Fruit fly (Drosophila melanogaster) Kc167 (cell line): ENCODE measurements around the gene CG11737.

Experiments
- Myc ChIP-seq: fragments of >200 bp; optimal IDR thresholded peaks from 2 replicates; lab custom pipeline; 2017; ENCODE audit warnings: missing external identifiers
- Sin3A ChIP-seq: fragments of >200 bp; optimal IDR thresholded peaks from 2 replicates; lab custom pipeline; 2018; ENCODE audit warnings: missing external identifiers
- h ChIP-seq: fragments of >200 bp; optimal IDR thresholded peaks from 3 replicates; lab custom pipeline; 2018; ENCODE audit warnings: missing external identifiers
- insv ChIP-seq: fragments of >200 bp; optimal IDR thresholded peaks from 3 replicates; lab custom pipeline; 2018; ENCODE audit warnings: missing external identifiers
- psq ChIP-seq: fragments of >200 bp; optimal IDR thresholded peaks from 2 replicates; lab custom pipeline; 2017; ENCODE audit warnings: missing external identifiers
- ttk ChIP-seq: sonication (Bioruptor generic); optimal IDR thresholded peaks from 2 replicates; lab custom pipeline; 2017; ENCODE audit warnings: missing external identifiers

DNA sequence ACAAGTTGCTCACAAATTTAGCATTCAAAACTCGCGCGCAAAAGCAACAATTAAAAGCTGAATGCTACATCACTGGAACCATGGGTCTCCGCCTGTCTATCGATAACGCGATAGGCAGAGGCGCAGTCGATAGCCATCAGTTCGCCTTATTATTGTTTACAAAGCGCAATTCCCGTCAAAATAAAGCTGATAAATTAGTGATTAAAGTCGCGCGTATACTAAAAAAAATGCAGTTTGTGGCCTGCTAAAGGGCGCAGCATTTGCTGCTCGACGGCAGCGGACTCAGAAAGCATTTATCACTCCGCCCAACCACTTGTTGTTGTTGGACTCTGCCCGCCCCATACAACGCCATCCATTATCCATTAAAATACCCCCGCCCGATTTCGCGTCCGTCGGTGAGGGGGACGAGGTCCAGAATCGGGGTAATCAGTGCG lies at the start of gene CG11737:
- TF ChIP-seq psq (no peak), Myc (lab: Kevin White, UChicago) (no peak), insv (lab: Kevin White, UChicago) (no peak), h (lab: Kevin White, UChicago) (no peak), ttk (no peak), Sin3A (lab: Kevin White, UChicago) (no peak)
